Fruit fly (Drosophila melanogaster): ENCODE measurements around the gene CG6980.
A peak's percentile ranks its signal among the peaks of the same experiment; 100 is the strongest.

Gene CG6980

dm6 chr3R:24816993-24817854 lies 9.8 kb downstream of the CG6980 start, which contains the start of the genes CG5808 and Saf-B (continued):
- TF ChIP-seq Elba2 (GFP tag; optimal IDR thresholded peaks at IDR 0.05) (no peak), Gsc (GFP tag; IDR thresholded peaks at IDR 0.05) (no peak), CG18476 (GFP tag; optimal IDR thresholded peaks at IDR 0.05) (peak; percentile 59), Lpt (GFP tag; optimal IDR thresholded peaks at IDR 0.05) (no peak), Lhr (GFP tag; optimal IDR thresholded peaks at IDR 0.05) (peak; percentile 59), CG17361 (GFP tag; IDR thresholded peaks at IDR 0.05) (no peak; the same call in 2 of the 3 replicates), Tbp (GFP tag; optimal IDR thresholded peaks at IDR 0.05) (no peak), dpn (GFP tag; optimal IDR thresholded peaks at IDR 0.05) (peak in 1 of 2 experiments; percentile 32), pros (GFP tag; optimal IDR thresholded peaks at IDR 0.05) (no peak), HmgZ (tag; optimal IDR thresholded peaks at IDR 0.05) (no peak), trh (GFP tag; optimal IDR thresholded peaks at IDR 0.05) (no peak), CG33557 (GFP tag; optimal IDR thresholded peaks at IDR 0.05) (no peak), CG3847 (GFP tag; IDR thresholded peaks at IDR 0.05) (peak; percentile 41; the same call in 1 of the 2 replicates), NC2β (GFP tag; optimal IDR thresholded peaks at IDR 0.05) (no peak), CG3407 (GFP tag; optimal IDR thresholded peaks at IDR 0.05) (no peak), bowl (GFP tag; IDR thresholded peaks at IDR 0.05) (no peak; the same call in 1 of the 2 replicates), CG15514 (GFP tag; optimal IDR thresholded peaks at IDR 0.05) (peak; percentile 41), Myb (GFP tag; optimal IDR thresholded peaks at IDR 0.05) (no peak), CG10654 (GFP tag; optimal IDR thresholded peaks at IDR 0.05) (peak; percentile 60), D19B (GFP tag; optimal IDR thresholded peaks at IDR 0.05) (no peak), CG14710 (tag; optimal IDR thresholded peaks at IDR 0.05) (peak; percentile 88), CG1024 (GFP tag; IDR thresholded peaks at IDR 0.05) (no peak), bigmax (GFP tag; optimal IDR thresholded peaks at IDR 0.05) (no peak), CG9876 (GFP tag; optimal IDR thresholded peaks at IDR 0.05) (no peak), row (GFP tag; IDR thresholded peaks at IDR 0.05) (peak; percentile 83), CG11695 (GFP tag; IDR thresholded peaks at IDR 0.05) (0 out of 3 replicates have a peak, but pooled peaks have one; percentile 28), tio (GFP tag; optimal IDR thresholded peaks at IDR 0.05) (no peak), usp (GFP tag; optimal IDR thresholded peaks at IDR 0.05) (no peak), CG15696 (tag; optimal IDR thresholded peaks at IDR 0.05) (peak; percentile 43), BEAF-32 (GFP tag; optimal IDR thresholded peaks at IDR 0.05) (peak; percentile 87), CG9215 (GFP tag; IDR thresholded peaks at IDR 0.05) (no peak), inv (GFP tag; IDR thresholded peaks at IDR 0.05; ENCODE audit: partially characterized antibody) (peak; percentile 75), Doc3 (GFP tag; IDR thresholded peaks at IDR 0.05; ENCODE audit: partially characterized antibody) (peak; percentile 79), tna (GFP tag; IDR thresholded peaks at IDR 0.05; ENCODE audit: partially characterized antibody) (peak; percentile 83), tgo (GFP tag; IDR thresholded peaks at IDR 0.05) (peak; percentile 63), Ssrp (tag; optimal IDR thresholded peaks at IDR 0.05) (peak; percentile 41), Ada2b (GFP tag; IDR thresholded peaks at IDR 0.05) (no peak), Max (GFP tag; optimal IDR thresholded peaks at IDR 0.05) (peak; percentile 61), CG11456 (GFP tag; IDR thresholded peaks at IDR 0.05) (no peak), CG17328 (GFP tag; IDR thresholded peaks at IDR 0.05) (no peak), crp (GFP tag; optimal IDR thresholded peaks at IDR 0.05) (peak in 1 of 2 experiments; percentile 37), Sry-δ (GFP tag; optimal IDR thresholded peaks at IDR 0.05) (peak; percentile 86), Nf-YC (tag; optimal IDR thresholded peaks at IDR 0.05) (no peak), Scr (GFP tag; IDR thresholded peaks at IDR 0.05; ENCODE audit: partially characterized antibody) (peak; percentile 86), mam (GFP tag; optimal IDR thresholded peaks at IDR 0.05) (no peak), CG4424 (GFP tag; optimal IDR thresholded peaks at IDR 0.05) (peak; percentile 58), danr (GFP tag; IDR thresholded peaks at IDR 0.05) (no peak), CG16813 (GFP tag; IDR thresholded peaks at IDR 0.05; ENCODE audit: partially characterized antibody) (peak; percentile 90), CG6654 (GFP tag; optimal IDR thresholded peaks at IDR 0.05) (no peak)

All from whole organism, embryonic.